Fruit fly (Drosophila melanogaster) whole organism, adult: ENCODE results near the gene PSMG1.

Experiments
- CG1620 ChIP-seq: fragments of 200-800 bp; sonication (Bioruptor generic); optimal IDR thresholded peaks from 2 replicates; lab custom pipeline; 2016; ENCODE audit warnings: missing biosample characterization, missing genetic modification characterization
- CG33017 ChIP-seq: fragments of 200-800 bp; sonication (Bioruptor generic); optimal IDR thresholded peaks from 2 replicates; lab custom pipeline; 2018; ENCODE audit warnings: missing biosample characterization, mild to moderate bottlenecking, missing genetic modification characterization, moderate library complexity
- Clk ChIP-seq: fragments of 200-800 bp; sonication (Bioruptor generic); optimal IDR thresholded peaks from 2 replicates; lab custom pipeline; 2017; ENCODE audit warnings: missing biosample characterization, missing genetic modification characterization
- Crg-1 ChIP-seq: fragments of 200-800 bp; sonication (Bioruptor generic); optimal IDR thresholded peaks from 2 replicates; lab custom pipeline; 2016; ENCODE audit warnings: missing biosample characterization, missing genetic modification characterization
- Hr96 ChIP-seq: fragments of 200-800 bp; sonication (Bioruptor generic); optimal IDR thresholded peaks from 2 replicates; lab custom pipeline; 2016; ENCODE audit warnings: missing biosample characterization, missing genetic modification characterization
- Mnt ChIP-seq: fragments of 200-800 bp; sonication (Bioruptor generic); optimal IDR thresholded peaks from 2 replicates; lab custom pipeline; 2016; ENCODE audit warnings: missing biosample characterization, mild to moderate bottlenecking, missing genetic modification characterization
- cic ChIP-seq: fragments of 200-800 bp; sonication (Bioruptor generic); optimal IDR thresholded peaks from 2 replicates; lab custom pipeline; 2017; ENCODE audit warnings: missing biosample characterization, mild to moderate bottlenecking, missing genetic modification characterization, moderate library complexity
- ovo ChIP-seq: fragments of 200-800 bp; sonication (Bioruptor generic); optimal IDR thresholded peaks from 2 replicates; lab custom pipeline; 2016; ENCODE audit warnings: missing biosample characterization, missing genetic modification characterization
- pad ChIP-seq: fragments of 200-800 bp; sonication (Bioruptor generic); optimal IDR thresholded peaks from 3 replicates; lab custom pipeline; 2017; ENCODE audit warnings: missing biosample characterization, missing genetic modification characterization, mild to moderate bottlenecking, moderate library complexity, missing genetic modification reagents

- peak; percentile 96 for TF ChIP-seq Mnt (GFP tag; lab: Kevin White, UChicago)
- TF ChIP-seq cic (GFP tag; lab: Kevin White, UChicago) = peak; percentile 89
- TF ChIP-seq Clk (GFP tag; lab: Kevin White, UChicago) = peak; percentile 96
- peak; percentile 99 for TF ChIP-seq CG1620 (GFP tag; lab: Kevin White, UChicago)
- peak; percentile 99 for TF ChIP-seq CG33017
- peak; percentile 99 for TF ChIP-seq Crg-1 (GFP tag; lab: Kevin White, UChicago)
- peak; percentile 93 for TF ChIP-seq pad (GFP tag; lab: Kevin White, UChicago)
- TF ChIP-seq ovo = peak; percentile 96
- peak; percentile 99 for TF ChIP-seq Hr96 (GFP tag; lab: Kevin White, UChicago)
Measured at dm6 chr3R:5791497-5791896, 2.6 kb downstream of the PSMG1 start, which contains the start of gene Hpf1.
